Worm (Caenorhabditis elegans) whole organism, young adult: ENCODE results near the gene Y43F8B.1.

Experiments used
- B0035.1 ChIP-seq: sonication (generic microtip); optimal IDR thresholded peaks from 2 replicates; lab custom pipeline; 2016; ENCODE audit warnings: missing genetic modification characterization, mild to moderate bottlenecking, missing compliant biosample characterization, missing genotype, missing genetic modification reagents
- D2030.7 ChIP-seq: fragments of 200-800 bp; sonication (Bioruptor generic); IDR thresholded peaks from 2 replicates; pipeline ENCODE4 v1.3.6; 2022; ENCODE audit warnings: missing genetic modification reagents, missing genetic modification characterization, missing compliant biosample characterization
- F37B4.10 ChIP-seq: fragments of 200-800 bp; sonication (Bioruptor generic); IDR thresholded peaks from 2 replicates; pipeline ENCODE4 v1.3.6; 2022; ENCODE audit warnings: missing genetic modification characterization, missing compliant biosample characterization
- F39B2.1 ChIP-seq: fragments of 200-800 bp; sonication (Bioruptor generic); IDR thresholded peaks from 2 replicates; pipeline ENCODE4 v1.3.6; 2022; ENCODE audit warnings: missing genetic modification reagents, missing genetic modification characterization, missing compliant biosample characterization
- F57A8.1 ChIP-seq: fragments of 200-800 bp; sonication (Bioruptor generic); optimal IDR thresholded peaks from 2 replicates; lab custom pipeline; 2018; ENCODE audit warnings: mild to moderate bottlenecking, missing genetic modification characterization, moderate library complexity, missing compliant biosample characterization
- T07F8.4 ChIP-seq: sonication (generic microtip); optimal IDR thresholded peaks from 2 replicates; lab custom pipeline; 2016; ENCODE audit warnings: mild to moderate bottlenecking, missing genetic modification characterization, moderate library complexity, missing compliant biosample characterization
- Y53F4B.3 ChIP-seq: fragments of 200-800 bp; sonication (Bioruptor generic); IDR thresholded peaks from 2 replicates; pipeline ENCODE4 v1.3.6; 2022; ENCODE audit warnings: missing genetic modification reagents, missing genetic modification characterization, missing compliant biosample characterization
- Y79H2A.3 ChIP-seq: fragments of 200-800 bp; sonication (Bioruptor generic); conservative IDR thresholded peaks from 2 replicates; pipeline ENCODE4 v1.3.6; 2022; ENCODE audit warnings: missing genetic modification reagents, missing genetic modification characterization, missing compliant biosample characterization
- akir-1 ChIP-seq: fragments of 200-800 bp; sonication (Bioruptor generic); optimal IDR thresholded peaks from 2 replicates; lab custom pipeline; 2018; ENCODE audit warnings: mild to moderate bottlenecking, missing genetic modification characterization, moderate library complexity, missing compliant biosample characterization
- ama-1 ChIP-seq, 3 experiments: fragments of 150-350 bp in 1 of 3; sonication (generic microtip) in 2 of 3; optimal IDR thresholded peaks; 2 replicates each; lab custom pipeline; 2014 to 2018; ENCODE audit warnings: missing biosample characterization in 2 of 3, missing genetic modification characterization in 2 of 3, missing genetic modification reagents in 2 of 3
- aptf-3 ChIP-seq: fragments of 200-800 bp; sonication (Bioruptor generic); IDR thresholded peaks from 2 replicates; pipeline ENCODE4 v1.3.6; 2022; ENCODE audit warnings: missing genetic modification characterization, missing compliant biosample characterization
- attf-6 ChIP-seq: fragments of 200-800 bp; sonication (Bioruptor generic); IDR thresholded peaks from 2 replicates; pipeline ENCODE4 v1.3.6; 2022; ENCODE audit warnings: missing genetic modification reagents, missing genetic modification characterization, missing compliant biosample characterization
- cebp-1 ChIP-seq, 2 experiments: fragments of 200-800 bp in 1 of 2; sonication (Bioruptor generic) in 1 of 2; sonication (generic microtip) in 1 of 2; IDR thresholded peaks in 1 of 2; optimal IDR thresholded peaks in 1 of 2; 2 replicates each; pipeline versions ENCODE4 v1.3.6 to Lab custom; 2017 to 2022; ENCODE audit warnings: missing compliant biosample characterization in 2 of 2, missing genetic modification characterization in 2 of 2, mild to moderate bottlenecking in 1 of 2, missing genetic modification reagents in 1 of 2, moderate library complexity in 1 of 2
- ceh-100 ChIP-seq: fragments of 200-800 bp; sonication (Bioruptor generic); IDR thresholded peaks from 2 replicates; pipeline ENCODE4 v1.3.6; 2022; ENCODE audit warnings: missing genetic modification reagents, missing genetic modification characterization, missing compliant biosample characterization
- ceh-79 ChIP-seq: sonication (generic microtip); optimal IDR thresholded peaks from 2 replicates; lab custom pipeline; 2017; ENCODE audit warnings: mild to moderate bottlenecking, missing genetic modification characterization, missing compliant biosample characterization
- dox-1 ChIP-seq: fragments of 200-800 bp; sonication (Bioruptor generic); IDR thresholded peaks from 2 replicates; pipeline ENCODE4 v1.3.6; 2022; ENCODE audit warnings: missing genetic modification reagents, missing genetic modification characterization, missing compliant biosample characterization
- egl-44 ChIP-seq: fragments of 200-800 bp; sonication (Bioruptor generic); IDR thresholded peaks from 2 replicates; pipeline ENCODE4 v1.3.6; 2022; ENCODE audit warnings: missing genetic modification reagents, missing genetic modification characterization, missing compliant biosample characterization
- egrh-3 ChIP-seq: fragments of 200-800 bp; sonication (Bioruptor generic); IDR thresholded peaks from 2 replicates; pipeline ENCODE4 v1.3.6; 2022; ENCODE audit warnings: missing genetic modification reagents, missing genetic modification characterization, missing compliant biosample characterization
- hmg-1.2 ChIP-seq: fragments of 200-800 bp; sonication (Bioruptor generic); IDR thresholded peaks from 2 replicates; pipeline ENCODE4 v1.3.6; 2022; ENCODE audit warnings: missing genetic modification reagents, missing genetic modification characterization, missing compliant biosample characterization
- hrde-1 ChIP-seq: sonication (generic microtip); optimal IDR thresholded peaks from 2 replicates; lab custom pipeline; 2016; ENCODE audit warnings: missing genetic modification characterization, mild to moderate bottlenecking, missing compliant biosample characterization, moderate library complexity, missing genotype, missing genetic modification reagents, borderline replicate concordance
- hsf-1 ChIP-seq: fragments of 200-800 bp; sonication (Bioruptor generic); IDR thresholded peaks from 2 replicates; pipeline ENCODE4 v1.3.6; 2022; ENCODE audit warnings: missing genetic modification reagents, missing genetic modification characterization, missing compliant biosample characterization
- let-526 ChIP-seq: fragments of 200-800 bp; sonication (Bioruptor generic); IDR thresholded peaks from 2 replicates; pipeline ENCODE4 v1.3.6; 2022; ENCODE audit warnings: missing genetic modification reagents, missing genetic modification characterization, missing compliant biosample characterization
- lin-26 ChIP-seq: fragments of 200-800 bp; sonication (Bioruptor generic); IDR thresholded peaks from 2 replicates; pipeline ENCODE4 v1.3.6; 2022; ENCODE audit warnings: missing genetic modification reagents, missing genetic modification characterization, missing compliant biosample characterization
- lin-40 ChIP-seq: sonication (generic microtip); optimal IDR thresholded peaks from 2 replicates; lab custom pipeline; 2016; ENCODE audit warnings: missing genetic modification characterization, mild to moderate bottlenecking, missing compliant biosample characterization, missing genotype, missing genetic modification reagents
- lin-54 ChIP-seq: fragments of 200-800 bp; sonication (Bioruptor generic); optimal IDR thresholded peaks from 2 replicates; lab custom pipeline; 2018; ENCODE audit warnings: mild to moderate bottlenecking, missing genetic modification characterization, missing compliant biosample characterization
- lir-1 ChIP-seq: fragments of 200-800 bp; sonication (Bioruptor generic); conservative IDR thresholded peaks from 2 replicates; pipeline ENCODE4 v1.3.6; 2022; ENCODE audit warnings: missing genetic modification reagents, missing genetic modification characterization, missing compliant biosample characterization
- lsy-27 ChIP-seq: sonication (generic microtip); optimal IDR thresholded peaks from 2 replicates; lab custom pipeline; 2017; ENCODE audit warnings: missing genetic modification characterization, mild to moderate bottlenecking, missing compliant biosample characterization, antibody characterized with exemption, missing genotype, borderline replicate concordance; ENCODE audit not compliant: insufficient read depth
- madf-8 ChIP-seq: fragments of 200-800 bp; sonication (Bioruptor generic); conservative IDR thresholded peaks from 2 replicates; pipeline ENCODE4 v1.3.6; 2022; ENCODE audit warnings: missing genetic modification reagents, missing genetic modification characterization, missing compliant biosample characterization
- mxl-1 ChIP-seq: sonication (generic microtip); optimal IDR thresholded peaks from 2 replicates; lab custom pipeline; 2016; ENCODE audit warnings: missing genetic modification characterization, missing compliant biosample characterization
- nhr-90 ChIP-seq: sonication (generic microtip); optimal IDR thresholded peaks from 2 replicates; lab custom pipeline; 2016; ENCODE audit warnings: missing genotype, mild to moderate bottlenecking, missing genetic modification characterization, missing compliant biosample characterization
- pha-4 ChIP-seq: fragments of 150-350 bp; sonication (generic microtip); optimal IDR thresholded peaks from 2 replicates; lab custom pipeline; 2014; ENCODE audit warnings: missing biosample characterization, missing genetic modification reagents, missing genetic modification characterization
- rcor-1 ChIP-seq: fragments of 200-800 bp; sonication (Bioruptor generic); IDR thresholded peaks from 2 replicates; pipeline ENCODE4 v1.3.6; 2022; ENCODE audit warnings: missing genetic modification reagents, missing genetic modification characterization, missing compliant biosample characterization
- rpc-1 ChIP-seq, 2 experiments: fragments of 150-350 bp in 1 of 2; sonication (generic microtip) in 1 of 2; optimal IDR thresholded peaks; 2 replicates each; lab custom pipeline; 2014 to 2018; ENCODE audit warnings: missing biosample characterization in 1 of 2, missing genetic modification characterization in 1 of 2, missing genetic modification reagents in 1 of 2, missing genotype in 1 of 2
- snpc-1.3 ChIP-seq: sonication (generic microtip); optimal IDR thresholded peaks from 2 replicates; lab custom pipeline; 2017; ENCODE audit warnings: missing genetic modification characterization, mild to moderate bottlenecking, missing compliant biosample characterization, antibody characterized with exemption, moderate library complexity, missing genotype, missing genetic modification reagents; ENCODE audit not compliant: insufficient read depth
- snpc-3.4 ChIP-seq: sonication (generic microtip); optimal IDR thresholded peaks from 2 replicates; lab custom pipeline; 2017; ENCODE audit warnings: missing genetic modification characterization, mild to moderate bottlenecking, missing compliant biosample characterization, antibody characterized with exemption, moderate library complexity, missing genotype, missing genetic modification reagents
- snpc-4 ChIP-seq, 5 experiments: fragments of 150-350 bp in 1 of 5; sonication (generic microtip) in 4 of 5; optimal IDR thresholded peaks; 2 replicates each; lab custom pipeline; 2014 to 2018; ENCODE audit warnings: missing genetic modification characterization in 5 of 5, missing biosample characterization in 3 of 5, antibody characterized with exemption in 2 of 5, mild to moderate bottlenecking in 2 of 5, missing compliant biosample characterization in 2 of 5, missing genotype in 2 of 5, moderate library complexity in 2 of 5, missing genetic modification reagents in 1 of 5
- somi-1 ChIP-seq: fragments of 200-800 bp; sonication (Bioruptor generic); optimal IDR thresholded peaks from 2 replicates; lab custom pipeline; 2018; ENCODE audit warnings: mild to moderate bottlenecking, missing genetic modification characterization, missing compliant biosample characterization
- tbx-9 ChIP-seq: sonication (generic microtip); optimal IDR thresholded peaks from 2 replicates; lab custom pipeline; 2016; ENCODE audit warnings: borderline replicate concordance, missing genetic modification characterization, inconsistent platforms, missing compliant biosample characterization
- unc-130 ChIP-seq: sonication (generic microtip); optimal IDR thresholded peaks from 2 replicates; lab custom pipeline; 2016; ENCODE audit warnings: missing genetic modification reagents, missing genetic modification characterization, missing compliant biosample characterization
- unc-62 ChIP-seq: fragments of 150-350 bp; optimal IDR thresholded peaks from 2 replicates; lab custom pipeline; 2014; ENCODE audit warnings: missing biosample characterization, missing genetic modification reagents, missing genetic modification characterization
- ztf-25 ChIP-seq: fragments of 200-800 bp; sonication (Bioruptor generic); IDR thresholded peaks from 2 replicates; pipeline ENCODE4 v1.3.6; 2022; ENCODE audit warnings: missing genetic modification reagents, missing genetic modification characterization, missing compliant biosample characterization
- ztf-6 ChIP-seq: fragments of 200-800 bp; sonication (Bioruptor generic); IDR thresholded peaks from 2 replicates; pipeline ENCODE4 v1.3.6; 2022; ENCODE audit warnings: missing genetic modification reagents, missing genetic modification characterization, missing compliant biosample characterization

Y43F8B.1 gene

DNA sequence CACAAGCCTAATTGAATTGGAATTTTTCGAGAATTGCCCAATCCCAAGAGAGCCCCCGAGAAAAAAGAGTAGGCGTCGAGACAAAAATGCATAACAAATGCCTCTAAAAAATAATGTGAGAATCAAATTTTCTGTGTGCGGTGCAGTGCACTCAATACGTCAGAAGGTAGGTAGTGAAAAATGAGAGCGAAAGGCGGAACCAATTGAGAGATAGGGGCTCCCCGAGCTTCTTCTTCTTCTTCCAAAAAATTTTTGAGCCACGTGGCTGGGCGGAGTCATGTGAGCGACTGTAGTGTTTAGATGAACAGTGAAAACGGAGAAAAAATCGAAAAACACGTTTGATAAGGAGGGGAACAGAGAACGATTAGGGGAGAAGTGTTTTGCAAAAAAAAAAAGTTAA lies 21.4 kb downstream of the Y43F8B.1 start (continued):
- TF ChIP-seq D2030.7 (GFP tag; lab: Robert Waterston, UW) (no peak), Y53F4B.3 (GFP tag; lab: Robert Waterston, UW) (no peak)

DNA sequence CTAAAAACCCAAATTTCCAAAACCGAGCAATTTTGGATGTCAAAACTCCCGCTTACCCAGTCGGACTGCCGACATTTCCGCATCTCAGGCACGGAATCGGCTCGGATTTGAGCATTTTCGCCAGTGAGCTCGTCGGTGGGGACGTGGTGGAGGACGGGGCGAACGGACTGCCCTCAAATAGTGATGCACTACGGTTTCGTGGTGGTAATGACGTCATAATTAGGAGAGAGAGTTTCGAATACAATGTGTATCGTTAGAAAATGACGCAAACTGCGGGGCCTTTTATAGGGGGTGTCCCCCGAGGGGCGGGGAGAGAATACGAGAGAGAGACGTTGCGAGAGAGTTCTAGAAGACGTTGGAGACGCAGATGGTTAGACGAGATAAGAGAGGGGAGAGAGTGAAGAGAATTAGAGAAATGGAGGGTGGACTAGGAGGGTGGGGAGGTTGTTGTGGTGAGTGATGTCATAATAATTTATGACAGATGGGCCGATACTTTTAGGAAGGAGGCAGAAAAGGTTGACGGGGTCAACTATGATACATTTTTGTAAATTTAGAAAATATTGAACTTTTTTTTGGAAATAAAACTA lies 23.4 kb downstream of the Y43F8B.1 start:
- TF ChIP-seq nhr-90 (tag; lab: Kevin White, UChicago) = peak; percentile 25
- TF ChIP-seq mxl-1 (tag; lab: Kevin White, UChicago) = no peak
- no peak for TF ChIP-seq unc-130
- peak; percentile 48 for TF ChIP-seq F57A8.1 (GFP tag; lab: Kevin White, UChicago)
- peak; percentile 67 for TF ChIP-seq lin-54 (GFP tag; lab: Kevin White, UChicago)
- peak; percentile 83 for TF ChIP-seq dox-1 (GFP tag; lab: Robert Waterston, UW)
- peak; percentile 35; the same call in 1 of the 2 replicates for TF ChIP-seq ceh-100 (GFP tag; lab: Robert Waterston, UW)
- peak; percentile 93 for TF ChIP-seq somi-1 (GFP tag; lab: Kevin White, UChicago)
- peak; percentile 87 for TF ChIP-seq lin-40 (tag; lab: Kevin White, UChicago)
- peak; percentile 48; the same call in 1 of the 2 replicates for TF ChIP-seq lin-26 (GFP tag; lab: Robert Waterston, UW)
- peak; percentile 41; the same call in 1 of the 2 replicates for TF ChIP-seq let-526 (GFP tag; lab: Robert Waterston, UW)
- no peak for TF ChIP-seq pha-4 (tag; lab: Kevin White, UChicago)
- no peak for TF ChIP-seq akir-1 (GFP tag; lab: Kevin White, UChicago)
- TF ChIP-seq attf-6 (GFP tag; lab: Robert Waterston, UW) = no peak
- TF ChIP-seq ztf-25 (GFP tag; lab: Robert Waterston, UW) = no peak
- TF ChIP-seq Y79H2A.3 = no peak
- TF ChIP-seq rpc-1 (optimal IDR thresholded peaks at IDR 0.05; lab: Kevin White, UChicago) = peak; percentile 29
- no peak for TF ChIP-seq rpc-1 (tag; optimal IDR thresholded peaks at IDR 0.05; lab: Kevin White, UChicago)
- TF ChIP-seq egrh-3 (GFP tag; lab: Robert Waterston, UW) = peak; percentile 33; the same call in 1 of the 2 replicates
- TF ChIP-seq B0035.1 (tag; lab: Kevin White, UChicago) = no peak
- no peak for TF ChIP-seq snpc-4 (GFP tag; optimal IDR thresholded peaks at IDR 0.05; lab: Kevin White, UChicago)
- TF ChIP-seq snpc-4 (tag; optimal IDR thresholded peaks at IDR 0.05; lab: Kevin White, UChicago) = peak in 2 of 4 experiments; percentile 56 to 60
- TF ChIP-seq hsf-1 (GFP tag; lab: Robert Waterston, UW) = peak; percentile 96
- TF ChIP-seq ceh-79 (tag; lab: Kevin White, UChicago) = no peak
- peak; percentile 34 for TF ChIP-seq T07F8.4 (tag; lab: Kevin White, UChicago)
- peak; percentile 72 for TF ChIP-seq unc-62 (GFP tag; lab: Kevin White, UChicago)
- no peak for TF ChIP-seq hrde-1 (tag; lab: Kevin White, UChicago)
- no peak for TF ChIP-seq F39B2.1 (GFP tag; lab: Robert Waterston, UW)
- TF ChIP-seq ama-1 (optimal IDR thresholded peaks at IDR 0.05; lab: Kevin White, UChicago) = peak; percentile 89
- TF ChIP-seq ama-1 (GFP tag; optimal IDR thresholded peaks at IDR 0.05; lab: Kevin White, UChicago) = no peak
- TF ChIP-seq tbx-9 = no peak
- TF ChIP-seq lsy-27 (tag; lab: Kevin White, UChicago) = no peak
- TF ChIP-seq madf-8 (GFP tag; lab: Robert Waterston, UW) = no peak
- TF ChIP-seq hmg-1.2 = peak; percentile 98
- no peak for TF ChIP-seq Y53F4B.3 (GFP tag; lab: Robert Waterston, UW)
- TF ChIP-seq aptf-3 (GFP tag; lab: Robert Waterston, UW) = no peak
- no peak; the same call in 1 of the 2 replicates for TF ChIP-seq ztf-6 (GFP tag; lab: Robert Waterston, UW)
- peak; percentile 44; the same call in 1 of the 2 replicates for TF ChIP-seq lir-1 (GFP tag; lab: Robert Waterston, UW)
- TF ChIP-seq snpc-3.4 (tag; lab: Kevin White, UChicago) = no peak
- peak; percentile 60; the same call in 1 of the 2 replicates for TF ChIP-seq rcor-1 (GFP tag; lab: Robert Waterston, UW)
- TF ChIP-seq snpc-1.3 (tag; lab: Kevin White, UChicago) = no peak
- no peak for TF ChIP-seq F37B4.10 (GFP tag; lab: Robert Waterston, UW)
- no peak; the same call in 1 of the 2 replicates for TF ChIP-seq cebp-1 (GFP tag; IDR thresholded peaks at IDR 0.05; lab: Robert Waterston, UW)
- peak; percentile 82 for TF ChIP-seq cebp-1 (tag; optimal IDR thresholded peaks at IDR 0.05; lab: Kevin White, UChicago)
- TF ChIP-seq egl-44 = peak; percentile 56; the same call in 1 of the 2 replicates
